Worm (Caenorhabditis elegans): ENCODE data around the gene F38B7.2.

ce11 chrV:11515145-11515544, 28.6 kb upstream of the F38B7.2 start:
- TF ChIP-seq elt-2 (tag; optimal IDR thresholded peaks at IDR 0.05) (no peak), nhr-11 (tag; optimal IDR thresholded peaks at IDR 0.05) (no peak), mec-3 (tag; optimal IDR thresholded peaks at IDR 0.05; ENCODE audit: borderline replicate concordance) (no peak), pha-4 (tag; optimal IDR thresholded peaks at IDR 0.05) (no peak), ceh-9 (tag; optimal IDR thresholded peaks at IDR 0.05) (no peak), ceh-34 (tag; optimal IDR thresholded peaks at IDR 0.05) (no peak), elt-4 (tag; optimal IDR thresholded peaks at IDR 0.05) (no peak), fax-1 (tag; optimal IDR thresholded peaks at IDR 0.05) (no peak), unc-55 (GFP tag; optimal IDR thresholded peaks at IDR 0.05) (no peak), ama-1 (optimal IDR thresholded peaks at IDR 0.05) (no peak)

All from whole organism, late embryonic.